Worm (Caenorhabditis elegans) whole organism, mixed stage, embryonic: ENCODE data around the gene Y119D3B.14.

Experiments
- blmp-1 ChIP-seq: fragments of 150-350 bp; optimal IDR thresholded peaks from 2 replicates; lab custom pipeline; 2014; ENCODE audit warnings: missing biosample characterization, missing genetic modification characterization
- elt-1 ChIP-seq: sonication (generic microtip); optimal IDR thresholded peaks from 2 replicates; lab custom pipeline; 2017; ENCODE audit warnings: missing genetic modification characterization, mild to moderate bottlenecking, missing compliant biosample characterization, antibody characterized with exemption, moderate library complexity, borderline replicate concordance; ENCODE audit not compliant: insufficient read depth
- elt-3 ChIP-seq: fragments of 150-350 bp; optimal IDR thresholded peaks from 2 replicates; lab custom pipeline; 2014; ENCODE audit warnings: missing biosample characterization, missing genetic modification characterization
- lin-13 ChIP-seq: fragments of 150-350 bp; optimal IDR thresholded peaks from 2 replicates; lab custom pipeline; 2014; ENCODE audit warnings: missing biosample characterization, missing genetic modification characterization
- lin-32 ChIP-seq: fragments of 200-800 bp; sonication (Bioruptor generic); optimal IDR thresholded peaks from 2 replicates; lab custom pipeline; 2018; ENCODE audit warnings: mild to moderate bottlenecking, missing genetic modification characterization, missing compliant biosample characterization
- mep-1 ChIP-seq: fragments of 150-350 bp; optimal IDR thresholded peaks from 2 replicates; lab custom pipeline; 2017; ENCODE audit warnings: missing biosample characterization, missing genetic modification reagents, missing genetic modification characterization, inconsistent platforms
- nhr-237 ChIP-seq: fragments of 150-350 bp; optimal IDR thresholded peaks from 2 replicates; lab custom pipeline; 2014; ENCODE audit warnings: missing biosample characterization, missing genetic modification characterization
- pha-4 ChIP-seq: fragments of 150-350 bp; optimal IDR thresholded peaks from 2 replicates; lab custom pipeline; 2018; ENCODE audit warnings: missing biosample characterization, missing genetic modification reagents, missing genetic modification characterization
- ztf-11 ChIP-seq: fragments of 150-350 bp; optimal IDR thresholded peaks from 2 replicates; lab custom pipeline; 2014; ENCODE audit warnings: missing biosample characterization, missing genetic modification characterization

DNA sequence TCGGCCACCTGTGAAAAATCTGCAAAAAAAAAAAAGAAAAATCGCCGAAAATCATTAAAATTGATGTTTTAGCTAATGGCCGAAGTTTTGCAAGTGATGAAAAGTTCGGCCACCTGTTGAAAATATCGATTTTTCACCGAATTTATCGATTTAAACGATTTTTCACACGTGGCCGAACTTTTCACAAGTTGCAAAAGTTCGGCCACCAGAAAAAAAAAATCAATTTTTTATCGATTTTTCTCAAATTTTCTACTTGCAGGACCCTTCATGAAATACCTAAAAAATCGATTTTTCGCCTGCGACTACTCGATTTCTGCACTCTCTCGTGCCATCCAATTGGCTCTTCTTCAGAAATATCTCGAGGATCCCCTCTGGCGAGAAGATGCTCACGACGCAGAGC lies 17.0 kb upstream of the Y119D3B.14 start:
- TF ChIP-seq elt-1 (tag; lab: Kevin White, UChicago), result no peak
- no peak for TF ChIP-seq mep-1 (tag; lab: Kevin White, UChicago)
- no peak for TF ChIP-seq nhr-237 (tag; lab: Kevin White, UChicago)
- no peak for TF ChIP-seq lin-13
- TF ChIP-seq blmp-1 (tag; lab: Kevin White, UChicago), result no peak
- TF ChIP-seq lin-32 (GFP tag; lab: Kevin White, UChicago), result no peak
- TF ChIP-seq pha-4, result no peak
- no peak for TF ChIP-seq ztf-11 (tag; lab: Kevin White, UChicago)
- no peak for TF ChIP-seq elt-3 (tag; lab: Kevin White, UChicago)
